Worm (Caenorhabditis elegans) whole organism, L4 larva: Measurements from ENCODE around the gene K03B4.6.
A peak's percentile ranks its signal among the peaks of the same experiment; 100 is the strongest.

Experiments
- F10B5.3 ChIP-seq: sonication (generic microtip); optimal IDR thresholded peaks from 2 replicates; lab custom pipeline; 2016; ENCODE audit warnings: mild to moderate bottlenecking, missing genetic modification characterization, missing compliant biosample characterization
- F26F4.8 ChIP-seq: fragments of 200-800 bp; sonication (Bioruptor generic); conservative IDR thresholded peaks from 2 replicates; pipeline ENCODE4 v1.3.6; 2022; ENCODE audit warnings: missing genetic modification characterization, missing compliant biosample characterization
- F37D6.2 ChIP-seq: sonication (generic microtip); optimal IDR thresholded peaks from 2 replicates; lab custom pipeline; 2016; ENCODE audit warnings: mild to moderate bottlenecking, missing genetic modification characterization, missing compliant biosample characterization
- F49E8.2 ChIP-seq: sonication (generic microtip); optimal IDR thresholded peaks from 2 replicates; lab custom pipeline; 2016; ENCODE audit warnings: missing compliant biosample characterization, mild to moderate bottlenecking, missing genetic modification characterization, borderline replicate concordance
- R02D3.7 ChIP-seq: fragments of 150-350 bp; sonication (generic microtip); optimal IDR thresholded peaks from 3 replicates; lab custom pipeline; 2014; ENCODE audit warnings: missing biosample characterization, missing genetic modification characterization
- T26A8.4 ChIP-seq: fragments of 200-800 bp; sonication (Bioruptor generic); IDR thresholded peaks from 2 replicates; pipeline ENCODE4 v1.3.6; 2022; ENCODE audit warnings: missing genetic modification characterization, missing compliant biosample characterization
- Y105C5A.15 ChIP-seq: fragments of 200-800 bp; sonication (Bioruptor generic); IDR thresholded peaks from 2 replicates; pipeline ENCODE4 v1.3.6; 2022; ENCODE audit warnings: missing genetic modification characterization, missing compliant biosample characterization
- ZK337.2 ChIP-seq: fragments of 200-800 bp; sonication (Bioruptor generic); IDR thresholded peaks from 2 replicates; pipeline ENCODE4 v1.3.6; 2022; ENCODE audit warnings: missing genetic modification reagents, missing genetic modification characterization, missing compliant biosample characterization
- arid-1 ChIP-seq: fragments of 200-800 bp; sonication (Bioruptor generic); conservative IDR thresholded peaks from 2 replicates; pipeline ENCODE4 v1.3.6; 2022; ENCODE audit warnings: missing genetic modification reagents, missing genetic modification characterization, missing compliant biosample characterization
- attf-4 ChIP-seq: sonication (generic microtip); optimal IDR thresholded peaks from 3 replicates; lab custom pipeline; 2017; ENCODE audit warnings: missing biosample characterization, missing genetic modification characterization
- ceh-20 ChIP-seq: fragments of 200-800 bp; sonication (Bioruptor generic); IDR thresholded peaks from 2 replicates; pipeline ENCODE4 v1.3.6; 2022; ENCODE audit warnings: missing genetic modification reagents, missing genetic modification characterization, missing compliant biosample characterization
- ceh-32 ChIP-seq: sonication (generic microtip); optimal IDR thresholded peaks from 2 replicates; lab custom pipeline; 2016; ENCODE audit warnings: mild to moderate bottlenecking, missing genetic modification characterization, missing compliant biosample characterization; ENCODE audit not compliant: poor library complexity
- ceh-44 ChIP-seq: fragments of 200-800 bp; sonication (Bioruptor generic); IDR thresholded peaks from 2 replicates; pipeline ENCODE4 v1.3.6; 2022; ENCODE audit warnings: missing genetic modification reagents, missing genetic modification characterization, missing compliant biosample characterization
- ces-1 ChIP-seq: fragments of 150-350 bp; sonication (generic microtip); optimal IDR thresholded peaks from 4 replicates; lab custom pipeline; 2014; ENCODE audit warnings: missing biosample characterization, missing genetic modification reagents, missing genetic modification characterization
- cey-2 ChIP-seq: sonication (generic microtip); optimal IDR thresholded peaks from 3 replicates; lab custom pipeline; 2017; ENCODE audit warnings: missing genetic modification characterization, mild to moderate bottlenecking, missing compliant biosample characterization, antibody characterized with exemption, borderline replicate concordance; ENCODE audit not compliant: insufficient read depth
- daf-12 ChIP-seq: fragments of 150-350 bp; optimal IDR thresholded peaks from 2 replicates; lab custom pipeline; 2014; ENCODE audit warnings: missing biosample characterization, missing genetic modification reagents, missing genetic modification characterization
- daf-8 ChIP-seq: fragments of 200-800 bp; sonication (Bioruptor generic); IDR thresholded peaks from 2 replicates; pipeline ENCODE4 v1.3.6; 2022; ENCODE audit warnings: missing genetic modification characterization, missing compliant biosample characterization
- duxl-1 ChIP-seq: sonication (generic microtip); optimal IDR thresholded peaks from 2 replicates; lab custom pipeline; 2016; ENCODE audit warnings: mild to moderate bottlenecking, missing genetic modification characterization, moderate library complexity, missing compliant biosample characterization; ENCODE audit not compliant: poor library complexity
- egl-27 ChIP-seq: sonication (generic microtip); optimal IDR thresholded peaks from 3 replicates; lab custom pipeline; 2017; ENCODE audit warnings: missing biosample characterization, missing genetic modification reagents, missing genetic modification characterization
- egl-43 ChIP-seq: fragments of 200-800 bp; sonication (Bioruptor generic); IDR thresholded peaks from 2 replicates; pipeline ENCODE4 v1.3.6; 2022; ENCODE audit warnings: missing genetic modification reagents, missing genetic modification characterization, missing compliant biosample characterization
- fos-1 ChIP-seq: fragments of 150-350 bp; optimal IDR thresholded peaks from 2 replicates; lab custom pipeline; 2014; ENCODE audit warnings: missing biosample characterization, missing genetic modification characterization
- hlh-11 ChIP-seq: fragments of 200-800 bp; sonication (Bioruptor generic); optimal IDR thresholded peaks from 2 replicates; lab custom pipeline; 2018; ENCODE audit warnings: mild to moderate bottlenecking, missing genetic modification characterization, missing compliant biosample characterization
- hlh-30 ChIP-seq: sonication (generic microtip); optimal IDR thresholded peaks from 2 replicates; lab custom pipeline; 2017; ENCODE audit warnings: antibody characterized with exemption, mild to moderate bottlenecking, missing genetic modification characterization, missing compliant biosample characterization; ENCODE audit not compliant: insufficient read depth
- hmg-1.1 ChIP-seq: fragments of 200-800 bp; sonication (Bioruptor generic); IDR thresholded peaks from 2 replicates; pipeline ENCODE4 v1.3.6; 2022; ENCODE audit warnings: missing genetic modification reagents, missing genetic modification characterization, missing compliant biosample characterization
- jun-1 ChIP-seq: fragments of 150-350 bp; optimal IDR thresholded peaks from 2 replicates; lab custom pipeline; 2014; ENCODE audit warnings: missing biosample characterization, missing genetic modification reagents, missing genetic modification characterization
- lin-1 ChIP-seq: fragments of 200-800 bp; sonication (Bioruptor generic); IDR thresholded peaks from 2 replicates; pipeline ENCODE4 v1.3.6; 2022; ENCODE audit warnings: missing genetic modification reagents, missing genetic modification characterization, missing compliant biosample characterization
- lin-38 ChIP-seq: fragments of 200-800 bp; sonication (Bioruptor generic); IDR thresholded peaks from 2 replicates; pipeline ENCODE4 v1.3.6; 2022; ENCODE audit warnings: missing genetic modification reagents, missing genetic modification characterization, missing compliant biosample characterization
- lsy-2 ChIP-seq, 2 experiments: fragments of 150-350 bp in 1 of 2; sonication (generic microtip) in 1 of 2; optimal IDR thresholded peaks; 2 replicates each; lab custom pipeline; 2014 to 2017; ENCODE audit warnings: missing biosample characterization in 2 of 2, missing genetic modification characterization in 2 of 2
- mdt-29 ChIP-seq: fragments of 200-800 bp; sonication (Bioruptor generic); IDR thresholded peaks from 2 replicates; pipeline ENCODE4 v1.3.6; 2022; ENCODE audit warnings: missing genetic modification reagents, missing genetic modification characterization, missing compliant biosample characterization
- mes-2 ChIP-seq: sonication (generic microtip); optimal IDR thresholded peaks from 2 replicates; lab custom pipeline; 2016; ENCODE audit warnings: missing genotype, mild to moderate bottlenecking, missing genetic modification characterization, missing compliant biosample characterization; ENCODE audit not compliant: poor library complexity, severe bottlenecking
- nhr-111 ChIP-seq: fragments of 200-800 bp; sonication (Bioruptor generic); optimal IDR thresholded peaks from 2 replicates; lab custom pipeline; 2018; ENCODE audit warnings: mild to moderate bottlenecking, missing genetic modification characterization, missing compliant biosample characterization
- nhr-237 ChIP-seq: sonication (generic microtip); optimal IDR thresholded peaks from 2 replicates; lab custom pipeline; 2017; ENCODE audit warnings: missing biosample characterization, missing genetic modification characterization
- nhr-28 ChIP-seq: fragments of 150-350 bp; optimal IDR thresholded peaks from 2 replicates; lab custom pipeline; 2014; ENCODE audit warnings: missing biosample characterization, missing genetic modification characterization
- nhr-41 ChIP-seq: fragments of 200-800 bp; sonication (Bioruptor generic); IDR thresholded peaks from 2 replicates; pipeline ENCODE4 v1.3.6; 2022; ENCODE audit warnings: missing genetic modification reagents, missing genetic modification characterization, missing compliant biosample characterization
- nhr-6 ChIP-seq: fragments of 150-350 bp; optimal IDR thresholded peaks from 2 replicates; lab custom pipeline; 2014; ENCODE audit warnings: missing biosample characterization, missing genetic modification characterization
- nhr-77 ChIP-seq: fragments of 150-350 bp; optimal IDR thresholded peaks from 2 replicates; lab custom pipeline; 2014; ENCODE audit warnings: missing biosample characterization, missing genetic modification characterization
- php-3 ChIP-seq: fragments of 200-800 bp; sonication (Bioruptor generic); IDR thresholded peaks from 2 replicates; pipeline ENCODE4 v1.3.6; 2022; ENCODE audit warnings: missing genetic modification reagents, missing genetic modification characterization, missing compliant biosample characterization
- rbr-2 ChIP-seq: sonication (generic microtip); optimal IDR thresholded peaks from 2 replicates; lab custom pipeline; 2016; ENCODE audit warnings: missing genotype, missing genetic modification characterization, missing compliant biosample characterization
- saeg-2 ChIP-seq: fragments of 200-800 bp; sonication (Bioruptor generic); IDR thresholded peaks from 2 replicates; pipeline ENCODE4 v1.3.6; 2022; ENCODE audit warnings: missing genetic modification reagents, missing genetic modification characterization, missing compliant biosample characterization
- sdz-12 ChIP-seq: fragments of 200-800 bp; sonication (Bioruptor generic); optimal IDR thresholded peaks from 2 replicates; lab custom pipeline; 2018; ENCODE audit warnings: mild to moderate bottlenecking, missing genetic modification characterization, missing compliant biosample characterization
- snpc-4 ChIP-seq: fragments of 150-350 bp; optimal IDR thresholded peaks from 2 replicates; lab custom pipeline; 2014; ENCODE audit warnings: missing biosample characterization, missing genetic modification characterization
- spr-1 ChIP-seq: sonication (generic microtip); optimal IDR thresholded peaks from 2 replicates; lab custom pipeline; 2016; ENCODE audit warnings: mild to moderate bottlenecking, missing genetic modification characterization, missing compliant biosample characterization
- tag-97 ChIP-seq: fragments of 200-800 bp; sonication (Bioruptor generic); IDR thresholded peaks from 2 replicates; pipeline ENCODE4 v1.3.6; 2022; ENCODE audit warnings: missing genetic modification characterization, missing compliant biosample characterization
- unc-130 ChIP-seq: sonication (generic microtip); optimal IDR thresholded peaks from 2 replicates; lab custom pipeline; 2016; ENCODE audit warnings: missing genetic modification reagents, missing genetic modification characterization, missing compliant biosample characterization
- zfp-3 ChIP-seq: fragments of 200-800 bp; sonication (Bioruptor generic); conservative IDR thresholded peaks from 2 replicates; pipeline ENCODE4 v1.3.6; 2022; ENCODE audit warnings: missing genetic modification reagents, missing genetic modification characterization, missing compliant biosample characterization
- zip-11 ChIP-seq: fragments of 200-800 bp; sonication (Bioruptor generic); IDR thresholded peaks from 2 replicates; pipeline ENCODE4 v1.3.6; 2022; ENCODE audit warnings: missing genetic modification characterization, missing compliant biosample characterization
- zip-2 ChIP-seq: fragments of 150-350 bp; optimal IDR thresholded peaks from 2 replicates; lab custom pipeline; 2014; ENCODE audit warnings: missing biosample characterization, missing genetic modification characterization

K03B4.6 gene

DNA sequence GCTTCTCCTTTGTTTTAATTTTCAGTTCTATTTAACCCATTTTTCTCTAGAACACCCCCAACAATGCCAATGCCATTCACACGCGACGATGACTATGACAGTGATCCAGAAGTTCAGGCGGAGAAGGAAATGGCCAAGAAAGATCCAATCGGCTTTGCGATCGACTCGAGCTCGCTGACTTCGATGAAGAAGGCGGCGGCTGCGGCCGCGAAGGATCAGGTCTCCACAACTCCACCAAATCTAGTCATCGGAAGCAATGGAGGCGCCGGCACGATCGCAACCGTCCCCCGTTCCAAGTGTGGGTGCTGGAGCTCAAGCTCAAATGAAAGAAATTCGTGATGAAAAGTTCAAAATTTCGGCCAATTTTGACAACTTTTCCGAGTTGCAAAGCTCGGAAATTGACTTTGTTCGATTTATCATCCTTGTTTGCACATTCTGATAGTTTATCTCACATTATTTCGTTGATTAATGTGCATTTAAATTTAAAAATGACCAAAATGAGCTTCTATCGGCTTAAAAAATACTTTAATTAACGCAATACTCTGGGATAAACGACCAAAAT, 12.0 kb upstream of the K03B4.6 start, which contains the start of gene K03B4.2 (continued):
- TF ChIP-seq ceh-44 = no peak
- 0 out of 2 replicates have a peak, but pooled peaks have one; percentile 33 for TF ChIP-seq egl-43 (GFP tag; lab: Robert Waterston, UW)
- no peak for TF ChIP-seq fos-1 (tag; lab: Kevin White, UChicago)
- TF ChIP-seq lin-38 (GFP tag; lab: Robert Waterston, UW) = no peak
- TF ChIP-seq rbr-2 (tag; lab: Kevin White, UChicago) = no peak
- TF ChIP-seq snpc-4 (tag; lab: Kevin White, UChicago) = no peak
- no peak for TF ChIP-seq duxl-1 (tag; lab: Kevin White, UChicago)
- TF ChIP-seq hlh-30 (tag; lab: Kevin White, UChicago) = no peak
- no peak for TF ChIP-seq saeg-2 (GFP tag; lab: Robert Waterston, UW)
- no peak for TF ChIP-seq daf-8
- TF ChIP-seq cey-2 = no peak
- TF ChIP-seq mdt-29 (GFP tag; lab: Robert Waterston, UW) = no peak
- no peak for TF ChIP-seq zip-2 (tag; lab: Kevin White, UChicago)
- TF ChIP-seq Y105C5A.15 (GFP tag; lab: Robert Waterston, UW) = no peak
- no peak for TF ChIP-seq ces-1 (GFP tag; lab: Kevin White, UChicago)
- TF ChIP-seq sdz-12 (GFP tag; lab: Kevin White, UChicago) = no peak
- TF ChIP-seq ceh-20 (GFP tag; lab: Robert Waterston, UW) = no peak
- no peak for TF ChIP-seq nhr-28 (tag; lab: Kevin White, UChicago)
- no peak for TF ChIP-seq egl-27
- TF ChIP-seq nhr-41 = no peak
- TF ChIP-seq arid-1 (GFP tag; lab: Robert Waterston, UW) = no peak
- no peak for TF ChIP-seq ZK337.2 (GFP tag; lab: Robert Waterston, UW)
- TF ChIP-seq R02D3.7 (tag; lab: Kevin White, UChicago) = no peak
- TF ChIP-seq ceh-32 = no peak
- TF ChIP-seq mes-2 (tag; lab: Kevin White, UChicago) = no peak
- TF ChIP-seq F37D6.2 (tag; lab: Kevin White, UChicago) = no peak
- no peak for TF ChIP-seq php-3 (GFP tag; lab: Robert Waterston, UW)
- no peak for TF ChIP-seq lin-1
- TF ChIP-seq lsy-2 (tag; optimal IDR thresholded peaks at IDR 0.05; lab: Kevin White, UChicago) = no peak
- TF ChIP-seq hmg-1.1 (GFP tag; lab: Robert Waterston, UW) = no peak
- no peak for TF ChIP-seq daf-12
- no peak for TF ChIP-seq zfp-3 (GFP tag; lab: Robert Waterston, UW)
- no peak for TF ChIP-seq attf-4 (tag; lab: Kevin White, UChicago)
- no peak for TF ChIP-seq tag-97
- TF ChIP-seq T26A8.4 (GFP tag; lab: Robert Waterston, UW) = 0 out of 2 replicates have a peak, but pooled peaks have one; percentile 21
- no peak for TF ChIP-seq zip-11 (GFP tag; lab: Robert Waterston, UW)
- no peak for TF ChIP-seq unc-130
- TF ChIP-seq hlh-11 (tag; lab: Kevin White, UChicago) = no peak
- TF ChIP-seq F26F4.8 (GFP tag; lab: Robert Waterston, UW) = 0 out of 2 replicates have a peak, but pooled peaks have one; percentile 26
- no peak for TF ChIP-seq nhr-111 (GFP tag; lab: Kevin White, UChicago)
- no peak for TF ChIP-seq F10B5.3 (tag; lab: Kevin White, UChicago)
- TF ChIP-seq nhr-6 = no peak
- no peak for TF ChIP-seq F49E8.2 (tag; lab: Kevin White, UChicago)
- TF ChIP-seq nhr-77 (tag; lab: Kevin White, UChicago) = no peak
- no peak for TF ChIP-seq jun-1 (tag; lab: Kevin White, UChicago)
- no peak for TF ChIP-seq spr-1 (tag; lab: Kevin White, UChicago)
- no peak for TF ChIP-seq nhr-237 (tag; lab: Kevin White, UChicago)
